Worm (Caenorhabditis elegans): ENCODE measurements around the gene C27H5.2.

DNA sequence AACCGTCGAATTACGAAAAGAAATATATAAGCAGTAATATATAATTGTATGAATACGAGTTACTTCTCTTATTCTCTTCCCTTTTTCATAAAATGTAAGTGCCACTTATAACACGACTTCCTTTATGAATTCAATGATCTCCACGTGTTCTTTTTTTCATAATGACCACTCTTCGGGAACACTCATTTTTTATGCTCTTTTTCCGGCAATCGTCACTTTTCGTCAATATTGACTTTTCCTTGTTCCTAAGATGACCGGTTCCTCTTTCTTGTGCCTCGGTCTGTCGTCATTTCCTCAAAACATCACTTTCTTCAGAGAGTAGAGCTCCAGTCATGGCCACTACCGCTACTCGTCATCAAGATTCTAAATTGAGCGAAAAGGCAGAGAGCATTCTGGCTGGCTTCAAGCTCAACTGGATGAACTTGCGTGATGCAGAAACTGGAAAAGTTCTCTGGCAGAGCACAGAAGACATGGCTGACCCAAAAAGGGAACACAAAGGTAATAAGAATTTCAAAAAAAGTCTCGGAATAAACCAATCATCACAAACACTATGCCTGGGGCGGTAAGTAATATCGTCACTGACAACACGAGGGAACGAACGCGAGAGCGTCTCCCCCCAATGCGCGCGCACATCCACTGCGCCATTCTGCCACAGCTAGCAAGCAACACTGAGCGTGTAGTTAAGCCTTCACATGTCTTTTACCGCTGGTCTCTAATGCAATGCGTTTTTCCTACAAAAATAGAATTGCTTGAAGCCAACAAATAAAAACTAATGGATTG, 28.3 kb downstream of the C27H5.2 start, which contains the start of gene pdl-1:
- TF ChIP-seq nhr-76 (tag; optimal IDR thresholded peaks at IDR 0.05), result no peak
- no peak for TF ChIP-seq mdl-1 (tag; optimal IDR thresholded peaks at IDR 0.05)
- no peak for TF ChIP-seq unc-39 (tag; optimal IDR thresholded peaks at IDR 0.05)
- no peak for TF ChIP-seq nhr-237 (tag; optimal IDR thresholded peaks at IDR 0.05)
- TF ChIP-seq elt-1 (tag; optimal IDR thresholded peaks at IDR 0.05), result no peak
- TF ChIP-seq jun-1 (tag; optimal IDR thresholded peaks at IDR 0.05), result peak; percentile 15
